Worm (Caenorhabditis elegans) whole organism, L1 larva: ENCODE results near the gene srt-48.

ENCODE experiments used
- C16A3.4 ChIP-seq: fragments of 150-350 bp; optimal IDR thresholded peaks from 2 replicates; lab custom pipeline; 2014; ENCODE audit warnings: missing biosample characterization, missing genetic modification characterization
- C34B4.2 ChIP-seq: sonication (generic microtip); optimal IDR thresholded peaks from 2 replicates; lab custom pipeline; 2017; ENCODE audit warnings: mild to moderate bottlenecking, missing genetic modification characterization, missing compliant biosample characterization
- F16B12.6 ChIP-seq: fragments of 150-350 bp; optimal IDR thresholded peaks from 2 replicates; lab custom pipeline; 2014; ENCODE audit warnings: missing biosample characterization, missing genetic modification characterization
- alr-1 ChIP-seq: fragments of 200-800 bp; sonication (Bioruptor generic); optimal IDR thresholded peaks from 2 replicates; lab custom pipeline; 2018; ENCODE audit warnings: borderline replicate concordance, mild to moderate bottlenecking, missing genetic modification characterization, missing compliant biosample characterization
- blmp-1 ChIP-seq: fragments of 150-350 bp; optimal IDR thresholded peaks from 2 replicates; lab custom pipeline; 2014; ENCODE audit warnings: missing biosample characterization, missing genetic modification characterization
- ceh-82 ChIP-seq, 3 experiments: fragments of 150-350 bp in 1 of 3; sonication (generic microtip) in 2 of 3; optimal IDR thresholded peaks; 2 replicates each; lab custom pipeline; 2014 to 2017; ENCODE audit warnings: missing biosample characterization in 3 of 3, missing genetic modification characterization in 3 of 3
- ceh-90 ChIP-seq: sonication (generic microtip); optimal IDR thresholded peaks from 2 replicates; lab custom pipeline; 2016; ENCODE audit warnings: missing genetic modification characterization, missing compliant biosample characterization
- ces-1 ChIP-seq: fragments of 150-350 bp; optimal IDR thresholded peaks from 2 replicates; lab custom pipeline; 2014; ENCODE audit warnings: missing biosample characterization, missing genetic modification reagents, missing genetic modification characterization
- dpl-1 ChIP-seq, 3 experiments: fragments of 150-350 bp in 2 of 3; sonication (generic microtip) in 1 of 3; optimal IDR thresholded peaks; 2 replicates each; lab custom pipeline; 2014 to 2017; ENCODE audit warnings: missing biosample characterization in 3 of 3, missing genetic modification characterization in 3 of 3, missing genetic modification reagents in 3 of 3
- dsc-1 ChIP-seq: sonication (generic microtip); optimal IDR thresholded peaks from 2 replicates; lab custom pipeline; 2016; ENCODE audit warnings: mild to moderate bottlenecking, missing genetic modification characterization, missing compliant biosample characterization
- efl-1 ChIP-seq, 4 experiments: fragments of 150-350 bp; optimal IDR thresholded peaks in 3 of 4; peaks in 1 of 4; 1 replicate in 1 of 4; 2 replicates in 3 of 4; lab custom pipeline; 2014; ENCODE audit warnings: missing biosample characterization in 2 of 4, missing genetic modification characterization in 2 of 4, missing genetic modification reagents in 2 of 4
- efl-3 ChIP-seq: fragments of 200-800 bp; sonication (Bioruptor generic); optimal IDR thresholded peaks from 2 replicates; lab custom pipeline; 2018; ENCODE audit warnings: mild to moderate bottlenecking, missing genetic modification characterization, missing compliant biosample characterization
- egl-27 ChIP-seq, 2 experiments: fragments of 150-350 bp in 1 of 2; sonication (generic microtip); optimal IDR thresholded peaks; 3 replicates each; lab custom pipeline; 2017 to 2018; ENCODE audit warnings: missing biosample characterization in 2 of 2, missing genetic modification characterization in 2 of 2, missing genetic modification reagents in 2 of 2
- elt-3 ChIP-seq, 6 experiments: fragments of 150-350 bp in 1 of 6; sonication (generic microtip); optimal IDR thresholded peaks; 2 replicates each; lab custom pipeline; 2017 to 2018; ENCODE audit warnings: missing biosample characterization in 6 of 6, missing genetic modification characterization in 6 of 6, inconsistent platforms in 1 of 6
- fkh-8 ChIP-seq: sonication (generic microtip); optimal IDR thresholded peaks from 2 replicates; lab custom pipeline; 2016; ENCODE audit warnings: mild to moderate bottlenecking, missing genetic modification characterization, missing compliant biosample characterization
- grh-1 ChIP-seq: fragments of 200-800 bp; sonication (Bioruptor generic); IDR thresholded peaks from 2 replicates; pipeline ENCODE4 v1.3.6; 2022; ENCODE audit warnings: missing genetic modification reagents, missing genetic modification characterization, missing compliant biosample characterization
- hlh-17 ChIP-seq: fragments of 200-800 bp; sonication (Bioruptor generic); optimal IDR thresholded peaks from 2 replicates; lab custom pipeline; 2018; ENCODE audit warnings: missing genetic modification characterization, mild to moderate bottlenecking, missing compliant biosample characterization, moderate library complexity, borderline replicate concordance
- hpl-2 ChIP-seq: fragments of 150-350 bp; optimal IDR thresholded peaks from 2 replicates; lab custom pipeline; 2014; ENCODE audit warnings: missing biosample characterization, missing genetic modification reagents, missing genetic modification characterization
- lin-13 ChIP-seq: fragments of 150-350 bp; optimal IDR thresholded peaks from 2 replicates; lab custom pipeline; 2014; ENCODE audit warnings: missing biosample characterization, missing genetic modification reagents, missing genetic modification characterization
- lin-15B ChIP-seq: fragments of 150-350 bp; sonication (generic microtip); optimal IDR thresholded peaks from 3 replicates; lab custom pipeline; 2014; ENCODE audit warnings: missing biosample characterization, missing genetic modification characterization
- lin-35 ChIP-seq, 2 experiments: fragments of 150-350 bp; optimal IDR thresholded peaks; 2 replicates each; lab custom pipeline; 2014; ENCODE audit warnings: missing biosample characterization in 2 of 2, missing genetic modification characterization in 2 of 2, missing genetic modification reagents in 2 of 2
- lsy-2 ChIP-seq, 2 experiments: fragments of 150-350 bp; optimal IDR thresholded peaks; 2 replicates each; lab custom pipeline; 2014; ENCODE audit warnings: missing biosample characterization in 2 of 2, missing genetic modification characterization in 2 of 2
- mdl-1 ChIP-seq, 2 experiments: fragments of 150-350 bp; optimal IDR thresholded peaks; 2 replicates each; lab custom pipeline; 2014 to 2017; ENCODE audit warnings: missing biosample characterization in 2 of 2, missing genetic modification characterization in 2 of 2, inconsistent platforms in 1 of 2
- mep-1 ChIP-seq: fragments of 150-350 bp; optimal IDR thresholded peaks from 2 replicates; lab custom pipeline; 2014; ENCODE audit warnings: missing biosample characterization, missing genetic modification characterization
- nhr-20 ChIP-seq: sonication (generic microtip); optimal IDR thresholded peaks from 2 replicates; lab custom pipeline; 2016; ENCODE audit warnings: mild to moderate bottlenecking, missing genetic modification characterization, missing compliant biosample characterization
- nhr-47 ChIP-seq: sonication (generic microtip); optimal IDR thresholded peaks from 2 replicates; lab custom pipeline; 2016; ENCODE audit warnings: mild to moderate bottlenecking, missing genetic modification characterization, moderate library complexity, missing compliant biosample characterization
- nhr-71 ChIP-seq: sonication (generic microtip); optimal IDR thresholded peaks from 2 replicates; lab custom pipeline; 2016; ENCODE audit warnings: mild to moderate bottlenecking, missing genetic modification characterization, moderate library complexity, missing compliant biosample characterization
- nhr-76 ChIP-seq: sonication (generic microtip); optimal IDR thresholded peaks from 2 replicates; lab custom pipeline; 2017; ENCODE audit warnings: missing biosample characterization, missing genetic modification characterization
- nhr-85 ChIP-seq: sonication (generic microtip); peaks from one replicate; lab custom pipeline; 2016; ENCODE audit warnings: missing genetic modification characterization, inconsistent platforms, missing compliant biosample characterization
- pag-3 ChIP-seq: sonication (generic microtip); optimal IDR thresholded peaks from 2 replicates; lab custom pipeline; 2017; ENCODE audit warnings: missing genetic modification characterization, mild to moderate bottlenecking, missing compliant biosample characterization, antibody characterized with exemption, borderline replicate concordance; ENCODE audit not compliant: insufficient read depth
- pqm-1 ChIP-seq: sonication (generic microtip); optimal IDR thresholded peaks from 3 replicates; lab custom pipeline; 2017; ENCODE audit warnings: missing biosample characterization, missing genetic modification characterization
- snu-23 ChIP-seq: sonication (generic microtip); optimal IDR thresholded peaks from 2 replicates; lab custom pipeline; 2016; ENCODE audit warnings: missing genetic modification characterization, missing compliant biosample characterization
- swsn-7 ChIP-seq: sonication (generic microtip); optimal IDR thresholded peaks from 2 replicates; lab custom pipeline; 2016; ENCODE audit warnings: missing genetic modification characterization, missing compliant biosample characterization
- unc-62 ChIP-seq: fragments of 150-350 bp; optimal IDR thresholded peaks from 2 replicates; lab custom pipeline; 2014; ENCODE audit warnings: missing biosample characterization, missing genetic modification reagents, missing genetic modification characterization
- xbp-1 ChIP-seq: sonication (generic microtip); optimal IDR thresholded peaks from 2 replicates; lab custom pipeline; 2016; ENCODE audit warnings: missing genetic modification characterization, missing compliant biosample characterization

The srt-48 gene

ce11 chrIV:15036974-15037373 lies 31.7 kb downstream of the srt-48 start, which contains the start of gene eef-1B.2 (continued):
- TF ChIP-seq efl-1 (optimal IDR thresholded peaks at IDR 0.05; lab: Kevin White, UChicago) (peak; percentile 93 to 97), efl-1 (GFP tag; optimal IDR thresholded peaks at IDR 0.05 in 1 of 2; lab: Kevin White, UChicago) (peak; percentile 95 to 99), nhr-76 (tag; lab: Kevin White, UChicago) (no peak), lsy-2 (tag; optimal IDR thresholded peaks at IDR 0.05; lab: Kevin White, UChicago) (peak; percentile 71 to 89), lin-13 (GFP tag; lab: Kevin White, UChicago) (peak; percentile 47), ceh-82 (tag; optimal IDR thresholded peaks at IDR 0.05; lab: Kevin White, UChicago) (peak in 2 of 3 experiments; percentile 47 to 62), nhr-20 (peak; percentile 66), grh-1 (GFP tag; lab: Robert Waterston, UW) (no peak), blmp-1 (tag; lab: Kevin White, UChicago) (peak; percentile 57), unc-62 (GFP tag; lab: Kevin White, UChicago) (no peak), hlh-17 (GFP tag; lab: Kevin White, UChicago) (no peak), hpl-2 (GFP tag; lab: Kevin White, UChicago) (no peak)

ce11 chrIV:15029565-15029964 lies 39.2 kb downstream of the srt-48 start:
- no peak for TF ChIP-seq mep-1

- TF ChIP-seq dpl-1 (GFP tag; optimal IDR thresholded peaks at IDR 0.05; lab: Kevin White, UChicago): peak; percentile 39 to 82 (median 72)
- TF ChIP-seq nhr-20: peak; percentile 23
- peak; percentile 49 for TF ChIP-seq snu-23 (GFP tag; lab: Kevin White, UChicago)
- TF ChIP-seq ceh-82 (tag; optimal IDR thresholded peaks at IDR 0.05; lab: Kevin White, UChicago): peak in 1 of 3 experiments; percentile 10
- peak; percentile 32 for TF ChIP-seq nhr-47
- TF ChIP-seq swsn-7: peak; percentile 31
- TF ChIP-seq efl-1 (optimal IDR thresholded peaks at IDR 0.05; lab: Kevin White, UChicago): peak; percentile 66 to 69
- TF ChIP-seq efl-1 (GFP tag; optimal IDR thresholded peaks at IDR 0.05 in 1 of 2; lab: Kevin White, UChicago): peak; percentile 79 to 97
- TF ChIP-seq dsc-1 (tag; lab: Kevin White, UChicago): peak; percentile 3
- peak; percentile 23 for TF ChIP-seq C16A3.4
- peak; percentile 89 for TF ChIP-seq xbp-1 (tag; lab: Kevin White, UChicago)
- peak; percentile 29 to 63 for TF ChIP-seq lsy-2 (tag; optimal IDR thresholded peaks at IDR 0.05; lab: Kevin White, UChicago)
- no peak for TF ChIP-seq pag-3
- TF ChIP-seq nhr-71 (tag; lab: Kevin White, UChicago): peak; percentile 43
- TF ChIP-seq ceh-90 (tag; lab: Kevin White, UChicago): no peak
- peak; percentile 53 for TF ChIP-seq blmp-1 (tag; lab: Kevin White, UChicago)
- TF ChIP-seq ces-1 (GFP tag; lab: Kevin White, UChicago): no peak
- TF ChIP-seq fkh-8 (tag; lab: Kevin White, UChicago): no peak
- TF ChIP-seq alr-1: no peak
- TF ChIP-seq mdl-1 (tag; optimal IDR thresholded peaks at IDR 0.05; lab: Kevin White, UChicago): peak in 1 of 2 experiments; percentile 43
- no peak for TF ChIP-seq elt-3 (tag; optimal IDR thresholded peaks at IDR 0.05; lab: Kevin White, UChicago)
- TF ChIP-seq egl-27 (tag; optimal IDR thresholded peaks at IDR 0.05; lab: Kevin White, UChicago): no peak
- no peak for TF ChIP-seq efl-3 (GFP tag; lab: Kevin White, UChicago)
- peak; percentile 35 for TF ChIP-seq nhr-85
- peak; percentile 56 to 81 for TF ChIP-seq lin-35 (GFP tag; optimal IDR thresholded peaks at IDR 0.05; lab: Kevin White, UChicago)
- TF ChIP-seq F16B12.6 (tag; lab: Kevin White, UChicago): peak; percentile 89
- no peak for TF ChIP-seq pqm-1
- peak; percentile 74 for TF ChIP-seq mep-1
- peak; percentile 16 for TF ChIP-seq lin-15B (tag; lab: Kevin White, UChicago)
Observed at ce11 chrIV:15028891-15029290, 39.8 kb downstream of the srt-48 start, which contains the start of gene Y41E3.8. Gene Y41E3.8 (minus strand): TSS chrIV:15028978.

- TF ChIP-seq C34B4.2: no peak
- no peak for TF ChIP-seq efl-1 (optimal IDR thresholded peaks at IDR 0.05; lab: Kevin White, UChicago)
- peak in 1 of 2 experiments; percentile 43 for TF ChIP-seq efl-1 (GFP tag; optimal IDR thresholded peaks at IDR 0.05 in 1 of 2; lab: Kevin White, UChicago)
- TF ChIP-seq alr-1: peak; percentile 79
- no peak for TF ChIP-seq ceh-90 (tag; lab: Kevin White, UChicago)
- TF ChIP-seq C16A3.4: no peak
Observed at ce11 chrIV:15028386-15028785, 40.3 kb downstream of the srt-48 start.
